Fruit fly (Drosophila melanogaster): ENCODE results near the gene CG33985.

CG33985 gene

DNA sequence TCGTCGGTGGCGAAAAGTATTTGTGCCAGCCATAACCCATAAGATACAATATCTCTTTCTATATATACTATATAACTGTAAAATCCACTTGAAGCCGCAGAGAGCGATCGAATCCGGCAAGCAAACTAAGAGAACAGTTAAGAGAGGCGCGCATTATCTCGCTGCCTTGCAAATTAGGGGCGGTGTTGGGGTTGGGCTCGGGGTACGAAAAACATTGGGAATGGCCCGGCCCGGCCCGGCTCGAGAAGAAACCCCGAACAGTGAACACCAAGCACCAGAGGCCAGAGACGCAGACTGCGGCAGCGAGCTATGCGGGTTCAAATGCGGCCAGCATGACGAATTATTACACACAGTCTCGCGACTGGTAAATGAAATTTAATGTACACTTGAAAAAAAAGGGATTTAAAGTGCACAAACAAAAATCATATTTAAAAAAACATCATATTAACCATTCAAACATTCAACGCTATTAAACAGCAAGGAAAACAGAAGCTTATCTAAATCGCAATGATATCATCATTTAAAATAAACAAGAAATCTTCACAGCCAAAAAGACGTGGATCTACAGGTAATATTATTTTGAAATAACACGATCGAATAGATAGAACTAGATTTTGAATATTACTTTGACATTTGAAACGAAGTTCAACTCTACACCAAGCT, 5.9 kb upstream of the CG33985 start (continued):
- TF ChIP-seq slou (GFP tag; optimal IDR thresholded peaks at IDR 0.05), result no peak
- TF ChIP-seq CG4730 (GFP tag; IDR thresholded peaks at IDR 0.05), result 0 out of 2 replicates have a peak, but pooled peaks have one; percentile 31
- TF ChIP-seq pfk (GFP tag; optimal IDR thresholded peaks at IDR 0.05), result no peak
- TF ChIP-seq CG6813 (GFP tag; optimal IDR thresholded peaks at IDR 0.05), result no peak
- 0 out of 2 replicates have a peak, but pooled peaks have one; percentile 34 for TF ChIP-seq sob (GFP tag; IDR thresholded peaks at IDR 0.05)
- TF ChIP-seq CG15514 (GFP tag; optimal IDR thresholded peaks at IDR 0.05), result no peak
- peak; percentile 49 for TF ChIP-seq Meics (GFP tag; optimal IDR thresholded peaks at IDR 0.05)
- TF ChIP-seq pho (GFP tag; optimal IDR thresholded peaks at IDR 0.05), result no peak
- TF ChIP-seq Ravus (GFP tag; IDR thresholded peaks at IDR 0.05), result no peak
- TF ChIP-seq fd96Cb (tag; optimal IDR thresholded peaks at IDR 0.05), result peak; percentile 66
- TF ChIP-seq crp (GFP tag; optimal IDR thresholded peaks at IDR 0.05), result no peak
- TF ChIP-seq wek (GFP tag; optimal IDR thresholded peaks at IDR 0.05), result no peak
- no peak for TF ChIP-seq Ets97D (GFP tag; optimal IDR thresholded peaks at IDR 0.05)
- TF ChIP-seq CG17912 (GFP tag; optimal IDR thresholded peaks at IDR 0.05), result no peak
- TF ChIP-seq CrebB (tag; optimal IDR thresholded peaks at IDR 0.05), result no peak
- no peak for TF ChIP-seq ro (GFP tag; IDR thresholded peaks at IDR 0.05)
- TF ChIP-seq CG3995 (GFP tag; optimal IDR thresholded peaks at IDR 0.05), result no peak
- TF ChIP-seq CG12155 (GFP tag; optimal IDR thresholded peaks at IDR 0.05), result peak; percentile 4
- TF ChIP-seq Chrac-16 (GFP tag; optimal IDR thresholded peaks at IDR 0.05), result peak; percentile 1
- TF ChIP-seq CG4820 (GFP tag; optimal IDR thresholded peaks at IDR 0.05), result peak; percentile 44
- peak; percentile 35; the same call in 1 of the 2 replicates for TF ChIP-seq CG10366 (GFP tag; IDR thresholded peaks at IDR 0.05)
- TF ChIP-seq CG6272 (GFP tag; IDR thresholded peaks at IDR 0.05), result no peak
- TF ChIP-seq ase (GFP tag; IDR thresholded peaks at IDR 0.05), result 0 out of 3 replicates have a peak, but pooled peaks have one; percentile 26
- peak; percentile 43 for TF ChIP-seq trem (tag; optimal IDR thresholded peaks at IDR 0.05)
- no peak for TF ChIP-seq CG4282 (GFP tag; optimal IDR thresholded peaks at IDR 0.05)
- no peak for TF ChIP-seq CG17612 (GFP tag; IDR thresholded peaks at IDR 0.05)
- TF ChIP-seq lmd (GFP tag; IDR thresholded peaks at IDR 0.05), result peak; percentile 58
- TF ChIP-seq Pdp1 (GFP tag; optimal IDR thresholded peaks at IDR 0.05), result peak in 1 of 2 experiments; percentile 32
- no peak for TF ChIP-seq ac (GFP tag; optimal IDR thresholded peaks at IDR 0.05)
- TF ChIP-seq zfh2 (GFP tag; optimal IDR thresholded peaks at IDR 0.05), result peak; percentile 22
- peak; percentile 34 for TF ChIP-seq Blimp-1 (GFP tag; optimal IDR thresholded peaks at IDR 0.05)
- no peak for TF ChIP-seq cato (GFP tag; optimal IDR thresholded peaks at IDR 0.05; ENCODE audit: borderline replicate concordance)
- TF ChIP-seq ind (GFP tag; optimal IDR thresholded peaks at IDR 0.05), result peak; percentile 52
- TF ChIP-seq dmrt99B (tag; optimal IDR thresholded peaks at IDR 0.05), result peak; percentile 63
- TF ChIP-seq CG12744 (GFP tag; optimal IDR thresholded peaks at IDR 0.05), result no peak
- no peak for TF ChIP-seq Kr (GFP tag; optimal IDR thresholded peaks at IDR 0.05)
- peak; percentile 27 for TF ChIP-seq Max (GFP tag; optimal IDR thresholded peaks at IDR 0.05)
- TF ChIP-seq C15 (GFP tag; IDR thresholded peaks at IDR 0.05), result 0 out of 3 replicates have a peak, but pooled peaks have one; percentile 39
- TF ChIP-seq CG1233 (GFP tag; optimal IDR thresholded peaks at IDR 0.05), result peak; percentile 19
- TF ChIP-seq BtbVII (GFP tag; optimal IDR thresholded peaks at IDR 0.05), result no peak
- peak; percentile 46 for TF ChIP-seq CG10267 (tag; optimal IDR thresholded peaks at IDR 0.05)
- TF ChIP-seq knrl (GFP tag; IDR thresholded peaks at IDR 0.05; ENCODE audit: partially characterized antibody), result no peak
- TF ChIP-seq CG2678 (tag; optimal IDR thresholded peaks at IDR 0.05), result peak; percentile 67
- peak; percentile 34; the same call in 1 of the 2 replicates for TF ChIP-seq CG6689 (GFP tag; IDR thresholded peaks at IDR 0.05)
- TF ChIP-seq CG14860 (GFP tag; IDR thresholded peaks at IDR 0.05; ENCODE audit: partially characterized antibody), result no peak
- no peak for TF ChIP-seq CG7357 (GFP tag; IDR thresholded peaks at IDR 0.05)
- peak; percentile 57 for TF ChIP-seq CG10979 (tag; optimal IDR thresholded peaks at IDR 0.05)
- no peak for TF ChIP-seq CG4360 (GFP tag; IDR thresholded peaks at IDR 0.05)
- TF ChIP-seq Sry-δ (GFP tag; optimal IDR thresholded peaks at IDR 0.05), result no peak

All from whole organism, embryonic.